Fruit fly (Drosophila melanogaster) whole organism, embryonic: ENCODE results near the gene CG14960.

Experiments
- Atf3 ChIP-seq: fragments of 200-800 bp; sonication (Bioruptor generic); optimal IDR thresholded peaks from 3 replicates; lab custom pipeline; 2016; ENCODE audit warnings: missing biosample characterization, missing genetic modification characterization
- CG10462 ChIP-seq: fragments of 200-800 bp; sonication (Bioruptor generic); optimal IDR thresholded peaks from 2 replicates; lab custom pipeline; 2016; ENCODE audit warnings: missing biosample characterization, missing genetic modification characterization
- CG11398 ChIP-seq: fragments of 200-800 bp; sonication (Bioruptor generic); optimal IDR thresholded peaks from 2 replicates; lab custom pipeline; 2016; ENCODE audit warnings: missing biosample characterization, missing genetic modification characterization
- CG13296 ChIP-seq: fragments of 200-800 bp; sonication (Bioruptor generic); optimal IDR thresholded peaks from 3 replicates; lab custom pipeline; 2018; ENCODE audit warnings: missing biosample characterization, mild to moderate bottlenecking, missing genetic modification characterization
- CG17912 ChIP-seq: fragments of 200-800 bp; sonication (Bioruptor generic); optimal IDR thresholded peaks from 2 replicates; lab custom pipeline; 2018; ENCODE audit warnings: missing biosample characterization, mild to moderate bottlenecking, missing genetic modification characterization
- CG18262 ChIP-seq: fragments of 200-800 bp; optimal IDR thresholded peaks from 3 replicates; lab custom pipeline; 2019; ENCODE audit warnings: missing biosample characterization, mild to moderate bottlenecking, missing genetic modification characterization, moderate library complexity
- CG2129 ChIP-seq: fragments of 200-800 bp; sonication (Bioruptor generic); IDR thresholded peaks from 2 replicates; pipeline ENCODE4 v1.3.6; 2022; ENCODE audit warnings: missing biosample characterization, missing genetic modification characterization; ENCODE audit not compliant: partially characterized antibody
- CG32772 ChIP-seq: fragments of 200-800 bp; sonication (Bioruptor generic); IDR thresholded peaks from 2 replicates; pipeline ENCODE4 v1.3.6; 2022; ENCODE audit warnings: missing biosample characterization, missing genetic modification characterization
- CG34376 ChIP-seq: fragments of 200-800 bp; sonication (Bioruptor generic); optimal IDR thresholded peaks from 2 replicates; lab custom pipeline; 2018; ENCODE audit warnings: missing biosample characterization, mild to moderate bottlenecking, missing genetic modification characterization
- CG4282 ChIP-seq: fragments of 200-800 bp; sonication (Bioruptor generic); optimal IDR thresholded peaks from 2 replicates; lab custom pipeline; 2016; ENCODE audit warnings: missing biosample characterization, missing genetic modification characterization
- CG4854 ChIP-seq: fragments of 200-800 bp; sonication (Bioruptor generic); optimal IDR thresholded peaks from 2 replicates; lab custom pipeline; 2016; ENCODE audit warnings: missing biosample characterization, missing genetic modification characterization, inconsistent platforms
- CG6175 ChIP-seq: fragments of 200-800 bp; sonication (Bioruptor generic); IDR thresholded peaks from 3 replicates; pipeline ENCODE4 v1.3.6; 2022; ENCODE audit warnings: missing biosample characterization, missing genetic modification characterization
- CG6254 ChIP-seq: fragments of 200-800 bp; sonication (Bioruptor generic); optimal IDR thresholded peaks from 3 replicates; lab custom pipeline; 2017; ENCODE audit warnings: mild to moderate bottlenecking, missing biosample characterization, missing genetic modification reagents, missing genetic modification characterization
- CG8281 ChIP-seq: fragments of 200-800 bp; sonication (Bioruptor generic); optimal IDR thresholded peaks from 2 replicates; lab custom pipeline; 2018; ENCODE audit warnings: missing biosample characterization, mild to moderate bottlenecking, missing genetic modification characterization, moderate library complexity
- CG9727 ChIP-seq: fragments of 200-800 bp; sonication (Bioruptor generic); optimal IDR thresholded peaks from 3 replicates; lab custom pipeline; 2017; ENCODE audit warnings: missing biosample characterization, mild to moderate bottlenecking, missing genetic modification characterization
- CHES-1-like ChIP-seq: fragments of 200-800 bp; sonication (Bioruptor generic); optimal IDR thresholded peaks from 2 replicates; lab custom pipeline; 2016; ENCODE audit warnings: missing biosample characterization, missing genetic modification characterization
- Chrac-16 ChIP-seq: fragments of 200-800 bp; sonication (Bioruptor generic); optimal IDR thresholded peaks from 3 replicates; lab custom pipeline; 2016; ENCODE audit warnings: missing biosample characterization, missing genetic modification characterization
- D ChIP-seq, 2 experiments: fragments of 200-800 bp in 1 of 2; fragments of >200 bp in 1 of 2; sonication (Bioruptor generic) in 1 of 2; optimal IDR thresholded peaks; 2 replicates in 1 of 2; 3 replicates in 1 of 2; lab custom pipeline; 2017; ENCODE audit warnings: mild to moderate bottlenecking in 1 of 2, missing biosample characterization in 1 of 2, missing genetic modification characterization in 1 of 2, missing genetic modification reagents in 1 of 2
- Dbx ChIP-seq: fragments of 200-800 bp; sonication (Bioruptor generic); IDR thresholded peaks from 3 replicates; pipeline ENCODE4 v1.3.6; 2022; ENCODE audit warnings: missing biosample characterization, missing genetic modification characterization
- Hr3 ChIP-seq: fragments of 200-800 bp; sonication (Bioruptor generic); optimal IDR thresholded peaks from 3 replicates; lab custom pipeline; 2016; ENCODE audit warnings: missing biosample characterization, missing genetic modification characterization
- Hr78 ChIP-seq, 2 experiments: fragments of 200-800 bp in 1 of 2; fragments of >200 bp in 1 of 2; sonication (Bioruptor generic) in 1 of 2; optimal IDR thresholded peaks; 2 replicates each; lab custom pipeline; 2017 to 2019; ENCODE audit warnings: missing biosample characterization in 2 of 2, missing genetic modification characterization in 2 of 2, mild to moderate bottlenecking in 1 of 2, moderate library complexity in 1 of 2
- Lhr ChIP-seq: fragments of 200-800 bp; sonication (Bioruptor generic); optimal IDR thresholded peaks from 3 replicates; lab custom pipeline; 2017; ENCODE audit warnings: mild to moderate bottlenecking, missing biosample characterization, missing genetic modification reagents, missing genetic modification characterization
- MTF-1 ChIP-seq: fragments of 200-800 bp; sonication (Bioruptor generic); optimal IDR thresholded peaks from 2 replicates; lab custom pipeline; 2018; ENCODE audit warnings: missing biosample characterization, mild to moderate bottlenecking, missing genetic modification characterization, borderline replicate concordance
- Med ChIP-seq: fragments of 200-800 bp; sonication (Bioruptor generic); peaks from one replicate; lab custom pipeline; 2016; ENCODE audit warnings: missing biosample characterization, missing genetic modification characterization, mild to moderate bottlenecking, inconsistent platforms, moderate library complexity
- Nf-YB ChIP-seq: fragments of 200-800 bp; sonication (Bioruptor generic); optimal IDR thresholded peaks from 3 replicates; lab custom pipeline; 2019; ENCODE audit warnings: missing biosample characterization, mild to moderate bottlenecking, missing genetic modification characterization, moderate library complexity
- Oli ChIP-seq: fragments of 200-800 bp; sonication (Bioruptor generic); optimal IDR thresholded peaks from 2 replicates; lab custom pipeline; 2018; ENCODE audit warnings: missing biosample characterization, mild to moderate bottlenecking, missing genetic modification characterization, moderate library complexity
- Optix ChIP-seq: fragments of 200-800 bp; sonication (Bioruptor generic); IDR thresholded peaks from 3 replicates; pipeline ENCODE4 v1.3.6; 2022; ENCODE audit warnings: missing biosample characterization, missing genetic modification characterization
- Trl ChIP-seq, 3 experiments: fragments of >200 bp in 2 of 3; fragments of 200-800 bp in 1 of 3; sonication (Bioruptor generic) in 1 of 3; optimal IDR thresholded peaks; 2 replicates in 1 of 3; 3 replicates in 2 of 3; lab custom pipeline; 2016 to 2017; ENCODE audit warnings: missing biosample characterization in 1 of 3, missing genetic modification characterization in 1 of 3
- ac ChIP-seq: fragments of 200-800 bp; sonication (Bioruptor generic); optimal IDR thresholded peaks from 3 replicates; lab custom pipeline; 2017; ENCODE audit warnings: missing biosample characterization, mild to moderate bottlenecking, missing genetic modification characterization
- ara ChIP-seq: fragments of 200-800 bp; sonication (Bioruptor generic); IDR thresholded peaks from 2 replicates; pipeline ENCODE4 v1.3.6; 2022; ENCODE audit warnings: missing biosample characterization, missing genetic modification characterization
- crol ChIP-seq: fragments of 200-800 bp; sonication (Bioruptor generic); IDR thresholded peaks from 2 replicates; pipeline ENCODE4 v1.3.6; 2022; ENCODE audit warnings: missing biosample characterization, missing genetic modification characterization
- fd64A ChIP-seq: fragments of 200-800 bp; sonication (Bioruptor generic); optimal IDR thresholded peaks from 3 replicates; lab custom pipeline; 2018; ENCODE audit warnings: missing biosample characterization, mild to moderate bottlenecking, missing genetic modification characterization
- fru ChIP-seq: fragments of >200 bp; optimal IDR thresholded peaks from 2 replicates; lab custom pipeline; 2017
- ftz-f1 ChIP-seq: fragments of 200-800 bp; sonication (Bioruptor generic); optimal IDR thresholded peaks from 2 replicates; lab custom pipeline; 2016; ENCODE audit warnings: missing biosample characterization, missing genetic modification characterization
- gsb-n ChIP-seq: fragments of 200-800 bp; sonication (Bioruptor generic); optimal IDR thresholded peaks from 3 replicates; lab custom pipeline; 2018; ENCODE audit warnings: missing biosample characterization, mild to moderate bottlenecking, missing genetic modification characterization
- h ChIP-seq: fragments of >200 bp; optimal IDR thresholded peaks from 2 replicates; lab custom pipeline; 2017
- kah ChIP-seq: fragments of 200-800 bp; sonication (Bioruptor generic); optimal IDR thresholded peaks from 2 replicates; lab custom pipeline; 2018; ENCODE audit warnings: missing biosample characterization, mild to moderate bottlenecking, missing genetic modification characterization
- lmd ChIP-seq: fragments of 200-800 bp; sonication (Bioruptor generic); IDR thresholded peaks from 2 replicates; pipeline ENCODE4 v1.3.6; 2022; ENCODE audit warnings: missing biosample characterization, missing genetic modification characterization
- lola ChIP-seq, 3 experiments: fragments of >200 bp in 2 of 3; fragments of 200-800 bp in 1 of 3; sonication (Bioruptor generic) in 1 of 3; optimal IDR thresholded peaks; 2 replicates each; lab custom pipeline; 2017 to 2019; ENCODE audit warnings: missing biosample characterization in 3 of 3, missing genetic modification characterization in 3 of 3, mild to moderate bottlenecking in 1 of 3, moderate library complexity in 1 of 3
- luna ChIP-seq: fragments of 200-800 bp; sonication (Bioruptor generic); optimal IDR thresholded peaks from 2 replicates; lab custom pipeline; 2016; ENCODE audit warnings: missing biosample characterization, missing genetic modification characterization
- mam ChIP-seq: fragments of 200-800 bp; sonication (Bioruptor generic); optimal IDR thresholded peaks from 3 replicates; lab custom pipeline; 2016; ENCODE audit warnings: missing biosample characterization, missing genetic modification characterization
- org-1 ChIP-seq: fragments of 200-800 bp; sonication (Bioruptor generic); optimal IDR thresholded peaks from 2 replicates; lab custom pipeline; 2017; ENCODE audit warnings: missing biosample characterization, missing genetic modification characterization
- rib ChIP-seq: fragments of 200-800 bp; sonication (Bioruptor generic); IDR thresholded peaks from 2 replicates; pipeline ENCODE4 v1.3.6; 2022; ENCODE audit warnings: missing biosample characterization, missing genetic modification characterization
- sna ChIP-seq: fragments of 200-800 bp; sonication (Bioruptor generic); IDR thresholded peaks from 2 replicates; pipeline ENCODE4 v1.3.6; 2022; ENCODE audit warnings: missing biosample characterization, missing genetic modification characterization; ENCODE audit not compliant: partially characterized antibody
- tgo ChIP-seq: fragments of 200-800 bp; sonication (Bioruptor generic); IDR thresholded peaks from 3 replicates; pipeline ENCODE4 v1.3.6; 2022; ENCODE audit warnings: missing biosample characterization, missing genetic modification characterization
- twi ChIP-seq: fragments of 200-800 bp; optimal IDR thresholded peaks from 2 replicates; lab custom pipeline; 2019; ENCODE audit warnings: missing biosample characterization, mild to moderate bottlenecking, missing genetic modification characterization, moderate library complexity
- unc-4 ChIP-seq: fragments of 200-800 bp; sonication (Bioruptor generic); IDR thresholded peaks from 2 replicates; pipeline ENCODE4 v1.3.6; 2022; ENCODE audit warnings: missing biosample characterization, missing genetic modification characterization; ENCODE audit not compliant: partially characterized antibody
- vfl ChIP-seq: fragments of 200-800 bp; sonication (Bioruptor generic); optimal IDR thresholded peaks from 2 replicates; lab custom pipeline; 2016; ENCODE audit warnings: missing biosample characterization, missing genetic modification characterization
- yki ChIP-seq: fragments of >200 bp; optimal IDR thresholded peaks from 3 replicates; lab custom pipeline; 2018
- zen ChIP-seq: fragments of 200-800 bp; sonication (Bioruptor generic); optimal IDR thresholded peaks from 3 replicates; lab custom pipeline; 2018; ENCODE audit warnings: missing biosample characterization, mild to moderate bottlenecking, missing genetic modification characterization, moderate library complexity
- zfh1 ChIP-seq: fragments of 200-800 bp; sonication (Bioruptor generic); IDR thresholded peaks from 3 replicates; pipeline ENCODE4 v1.3.6; 2022; ENCODE audit warnings: missing biosample characterization, missing genetic modification characterization

CG14960 gene

dm6 chr3L:3300345-3300744 lies 29.5 kb downstream of the CG14960 start (continued):
- TF ChIP-seq D (optimal IDR thresholded peaks at IDR 0.05; lab: Kevin White, UChicago): no peak
- TF ChIP-seq D (GFP tag; optimal IDR thresholded peaks at IDR 0.05; lab: Kevin White, UChicago): peak; percentile 53
- peak; percentile 10 for TF ChIP-seq zen (tag; lab: Kevin White, UChicago)
- no peak for TF ChIP-seq CG17912
- TF ChIP-seq Trl (optimal IDR thresholded peaks at IDR 0.05; lab: Kevin White, UChicago): no peak
- TF ChIP-seq Trl (GFP tag; optimal IDR thresholded peaks at IDR 0.05; lab: Kevin White, UChicago): peak; percentile 3
- TF ChIP-seq fru (lab: Kevin White, UChicago): no peak
- TF ChIP-seq CHES-1-like (GFP tag; lab: Kevin White, UChicago): no peak
- TF ChIP-seq lola (GFP tag; optimal IDR thresholded peaks at IDR 0.05; lab: Kevin White, UChicago): peak in 1 of 3 experiments; percentile 21
- peak; percentile 49 for TF ChIP-seq CG6254 (GFP tag; lab: Kevin White, UChicago)
- TF ChIP-seq Dbx (GFP tag; lab: Robert Waterston, UW): no peak
- TF ChIP-seq crol (GFP tag; lab: Robert Waterston, UW): no peak
- TF ChIP-seq CG8281 (tag; lab: Kevin White, UChicago): peak; percentile 13
- no peak for TF ChIP-seq Atf3 (GFP tag; lab: Kevin White, UChicago)
- no peak for TF ChIP-seq ftz-f1 (GFP tag; lab: Kevin White, UChicago)
- peak; percentile 72 for TF ChIP-seq tgo (GFP tag; lab: Robert Waterston, UW)
- no peak for TF ChIP-seq sna (GFP tag; lab: Robert Waterston, UW)
- TF ChIP-seq twi (tag; lab: Kevin White, UChicago): no peak
- peak; percentile 22 for TF ChIP-seq MTF-1
- TF ChIP-seq kah (GFP tag; lab: Kevin White, UChicago): peak; percentile 25
- 0 out of 3 replicates have a peak, but pooled peaks have one; percentile 26 for TF ChIP-seq CG6175 (GFP tag; lab: Robert Waterston, UW)
- TF ChIP-seq Hr78 (GFP tag; optimal IDR thresholded peaks at IDR 0.05; lab: Kevin White, UChicago): no peak
- TF ChIP-seq zfh1 (GFP tag; lab: Robert Waterston, UW): peak; percentile 68; the same call in 2 of the 3 replicates
- TF ChIP-seq yki (lab: Kevin White, UChicago): no peak
- TF ChIP-seq mam: peak; percentile 54
- TF ChIP-seq CG11398 (GFP tag; lab: Kevin White, UChicago): no peak
- no peak for TF ChIP-seq vfl (GFP tag; lab: Kevin White, UChicago)
- TF ChIP-seq CG32772: peak; percentile 4; the same call in 1 of the 2 replicates
- no peak for TF ChIP-seq unc-4 (GFP tag; lab: Robert Waterston, UW)
- no peak for TF ChIP-seq Nf-YB
- TF ChIP-seq Optix (GFP tag; lab: Robert Waterston, UW): peak; percentile 45; the same call in 1 of the 3 replicates
- no peak for TF ChIP-seq luna (GFP tag; lab: Kevin White, UChicago)
- peak; percentile 25 for TF ChIP-seq org-1 (GFP tag; lab: Kevin White, UChicago)
- TF ChIP-seq Oli (tag; lab: Kevin White, UChicago): peak; percentile 44
- peak; percentile 33 for TF ChIP-seq Chrac-16
- no peak for TF ChIP-seq h (lab: Kevin White, UChicago)
- TF ChIP-seq rib (GFP tag; lab: Robert Waterston, UW): no peak
- no peak for TF ChIP-seq CG13296 (GFP tag; lab: Kevin White, UChicago)
- peak; percentile 66 for TF ChIP-seq CG18262 (tag; lab: Kevin White, UChicago)
- peak; percentile 45 for TF ChIP-seq Hr3 (GFP tag; lab: Kevin White, UChicago)
- peak; percentile 71 for TF ChIP-seq ara
- no peak for TF ChIP-seq CG4282 (GFP tag; lab: Kevin White, UChicago)
- peak; percentile 43 for TF ChIP-seq CG9727 (GFP tag; lab: Kevin White, UChicago)
- TF ChIP-seq CG34376 (GFP tag; lab: Kevin White, UChicago): no peak
- no peak for TF ChIP-seq CG2129 (GFP tag; lab: Robert Waterston, UW)
- peak; percentile 19 for TF ChIP-seq fd64A (GFP tag; lab: Kevin White, UChicago)
- TF ChIP-seq Med: peak; percentile 85
- no peak for TF ChIP-seq ac (GFP tag; lab: Kevin White, UChicago)
- TF ChIP-seq CG10462 (GFP tag; lab: Kevin White, UChicago): no peak
- TF ChIP-seq lmd (GFP tag; lab: Robert Waterston, UW): peak; percentile 60
- TF ChIP-seq CG4854: no peak
- peak; percentile 20 for TF ChIP-seq gsb-n (tag; lab: Kevin White, UChicago)
- no peak for TF ChIP-seq Lhr (GFP tag; lab: Kevin White, UChicago)
